Worm (Caenorhabditis elegans) whole organism, L3 larva: ENCODE measurements around the gene irld-27.

Source experiments
- ceh-82 ChIP-seq: fragments of 150-350 bp; optimal IDR thresholded peaks from 2 replicates; lab custom pipeline; 2014; ENCODE audit warnings: missing biosample characterization, missing genetic modification characterization
- elt-2 ChIP-seq: sonication (generic microtip); optimal IDR thresholded peaks from 2 replicates; lab custom pipeline; 2016; ENCODE audit warnings: missing genetic modification reagents, mild to moderate bottlenecking, missing genetic modification characterization, missing compliant biosample characterization
- elt-3 ChIP-seq, 3 experiments: fragments of 150-350 bp in 1 of 3; sonication (generic microtip) in 2 of 3; optimal IDR thresholded peaks; 2 replicates in 2 of 3; 4 replicates in 1 of 3; lab custom pipeline; 2014 to 2017; ENCODE audit warnings: missing biosample characterization in 3 of 3, missing genetic modification characterization in 3 of 3
- fkh-10 ChIP-seq: sonication (generic microtip); optimal IDR thresholded peaks from 2 replicates; lab custom pipeline; 2017; ENCODE audit warnings: missing biosample characterization, missing genetic modification reagents, missing genetic modification characterization
- jun-1 ChIP-seq: fragments of 150-350 bp; optimal IDR thresholded peaks from 2 replicates; lab custom pipeline; 2014; ENCODE audit warnings: missing biosample characterization, missing genetic modification reagents, missing genetic modification characterization
- nhr-28 ChIP-seq: fragments of 150-350 bp; optimal IDR thresholded peaks from 2 replicates; lab custom pipeline; 2014; ENCODE audit warnings: missing biosample characterization, missing genetic modification characterization
- nhr-67 ChIP-seq: fragments of 150-350 bp; optimal IDR thresholded peaks from 2 replicates; lab custom pipeline; 2014; ENCODE audit warnings: missing biosample characterization, missing genetic modification characterization
- unc-39 ChIP-seq: sonication (generic microtip); optimal IDR thresholded peaks from 4 replicates; lab custom pipeline; 2017; ENCODE audit warnings: missing biosample characterization, missing genetic modification characterization

DNA sequence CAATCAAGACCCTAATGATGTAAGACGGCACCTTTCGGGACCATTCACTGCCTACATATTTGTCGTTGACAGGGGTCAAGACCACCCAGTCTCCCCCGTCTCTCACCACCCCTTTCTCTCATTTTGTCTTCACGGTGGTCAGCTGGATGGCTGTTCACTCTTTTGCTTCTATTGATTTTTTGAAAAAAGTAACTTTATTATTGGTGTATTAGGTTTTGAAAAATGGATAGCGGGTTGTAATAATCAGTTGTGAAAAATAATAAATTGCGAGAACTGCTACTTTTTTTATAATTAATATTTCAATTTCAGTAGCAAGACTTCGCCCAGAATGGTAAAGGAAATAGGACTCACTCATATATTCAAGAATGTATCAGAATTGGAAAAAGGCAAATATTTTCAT, 44.6 kb downstream of the irld-27 start, which contains the start of gene bath-9:
- TF ChIP-seq ceh-82 (no peak), fkh-10 (GFP tag; lab: Kevin White, UChicago) (no peak), nhr-67 (tag; lab: Kevin White, UChicago) (no peak), elt-2 (tag; lab: Kevin White, UChicago) (no peak), elt-3 (tag; optimal IDR thresholded peaks at IDR 0.05; lab: Kevin White, UChicago) (no peak), jun-1 (tag; lab: Kevin White, UChicago) (no peak), unc-39 (tag; lab: Kevin White, UChicago) (no peak), nhr-28 (no peak)
